Worm (Caenorhabditis elegans): ENCODE data around the gene mps-2.

The mps-2 gene

DNA sequence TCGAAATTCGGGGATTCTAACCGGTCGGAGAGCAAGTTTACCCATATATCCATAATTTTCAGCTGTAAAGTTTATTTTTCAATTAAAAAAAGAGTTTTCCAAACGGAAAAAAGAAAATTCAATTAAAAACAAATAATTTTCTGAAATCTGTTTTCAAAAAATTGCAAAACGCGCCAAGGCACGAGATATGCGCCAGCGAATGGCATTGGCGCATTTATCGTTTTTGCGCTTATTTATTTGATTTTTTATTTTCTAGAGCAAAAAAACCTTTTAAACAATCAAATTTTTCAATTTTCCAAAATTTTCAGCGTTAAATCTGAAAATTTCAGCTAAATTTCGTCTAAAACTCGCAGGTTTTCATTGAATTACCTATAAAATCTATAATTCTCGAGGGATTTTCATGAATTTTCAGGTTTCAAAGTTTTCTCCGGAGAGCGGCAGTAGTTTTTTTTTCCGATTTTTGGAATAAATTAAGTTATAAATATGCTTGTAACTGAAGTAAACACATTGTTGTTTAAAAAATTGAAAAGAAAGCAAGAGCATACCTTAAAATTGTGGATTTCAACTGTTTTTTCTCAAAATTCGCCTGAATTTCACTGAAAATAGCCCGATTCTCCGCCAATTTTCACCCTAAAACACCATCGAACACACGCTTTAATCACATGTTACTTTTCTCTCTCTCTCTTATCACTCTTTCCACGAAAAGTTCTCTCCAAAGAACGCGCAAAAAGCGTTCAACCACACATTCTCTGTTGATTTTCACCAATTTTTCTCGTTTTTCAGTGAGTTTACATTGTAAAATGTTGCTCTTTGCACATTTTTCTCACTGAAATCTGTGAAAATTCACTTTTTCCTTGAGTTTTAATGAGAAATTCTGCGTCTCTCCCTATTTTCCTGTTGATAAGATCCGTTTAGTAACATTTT, 26.1 kb downstream of the mps-2 start, which contains the start of gene B0432.10:
Gene B0432.10, minus strand, starts transcription at position 649 of the 924 bp plus-strand sequence.
- TF ChIP-seq dve-1 (tag; optimal IDR thresholded peaks at IDR 0.05), result peak; percentile 18
- no peak for TF ChIP-seq sox-4 (tag; optimal IDR thresholded peaks at IDR 0.05)
- TF ChIP-seq unc-42 (tag; optimal IDR thresholded peaks at IDR 0.05), result peak; percentile 45
- TF ChIP-seq ceh-18 (tag; optimal IDR thresholded peaks at IDR 0.05), result peak; percentile 19
- TF ChIP-seq nfya-1 (tag; optimal IDR thresholded peaks at IDR 0.05), result peak; percentile 69
- no peak for TF ChIP-seq rnt-1 (tag; optimal IDR thresholded peaks at IDR 0.05)
- peak; percentile 4 for TF ChIP-seq unc-55 (GFP tag; optimal IDR thresholded peaks at IDR 0.05)

DNA sequence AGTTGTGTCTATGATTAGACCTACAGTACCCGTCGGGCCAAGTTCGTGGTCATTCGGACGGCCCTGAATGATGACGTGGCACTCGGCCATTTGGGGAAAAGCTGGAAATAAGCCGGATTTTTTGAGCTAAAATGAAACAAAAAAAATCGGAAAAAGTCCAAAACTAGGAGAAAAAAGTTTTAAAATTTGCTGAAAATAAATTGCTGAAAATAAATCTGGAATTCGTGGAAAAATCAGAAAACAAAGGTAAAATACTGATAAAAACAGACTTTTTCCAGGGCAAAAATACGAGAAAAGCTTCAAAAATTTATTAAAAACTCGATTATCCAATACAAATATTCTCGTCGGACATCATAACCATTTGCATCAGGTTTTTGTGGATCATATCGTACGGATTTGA, 28.4 kb downstream of the mps-2 start, which contains the start of gene B0432.9:
Gene B0432.9, minus strand, starts transcription at position 101 of the 400 bp plus-strand sequence.
- no peak for TF ChIP-seq pat-9 (tag; optimal IDR thresholded peaks at IDR 0.05)
- TF ChIP-seq pha-2 (tag; optimal IDR thresholded peaks at IDR 0.05), result no peak
- no peak for TF ChIP-seq hlh-13 (GFP tag; optimal IDR thresholded peaks at IDR 0.05)
- no peak for TF ChIP-seq gmeb-2 (tag; optimal IDR thresholded peaks at IDR 0.05)
- no peak for TF ChIP-seq ceh-19 (GFP tag; optimal IDR thresholded peaks at IDR 0.05)
- no peak for TF ChIP-seq dve-1 (tag; optimal IDR thresholded peaks at IDR 0.05)
- TF ChIP-seq dmd-4 (tag; optimal IDR thresholded peaks at IDR 0.05; ENCODE audit: borderline replicate concordance), result no peak
- no peak for TF ChIP-seq tbx-2 (tag; optimal IDR thresholded peaks at IDR 0.05)
- TF ChIP-seq nfya-1 (tag; optimal IDR thresholded peaks at IDR 0.05), result no peak
- TF ChIP-seq fkh-10 (GFP tag; optimal IDR thresholded peaks at IDR 0.05), result no peak

DNA sequence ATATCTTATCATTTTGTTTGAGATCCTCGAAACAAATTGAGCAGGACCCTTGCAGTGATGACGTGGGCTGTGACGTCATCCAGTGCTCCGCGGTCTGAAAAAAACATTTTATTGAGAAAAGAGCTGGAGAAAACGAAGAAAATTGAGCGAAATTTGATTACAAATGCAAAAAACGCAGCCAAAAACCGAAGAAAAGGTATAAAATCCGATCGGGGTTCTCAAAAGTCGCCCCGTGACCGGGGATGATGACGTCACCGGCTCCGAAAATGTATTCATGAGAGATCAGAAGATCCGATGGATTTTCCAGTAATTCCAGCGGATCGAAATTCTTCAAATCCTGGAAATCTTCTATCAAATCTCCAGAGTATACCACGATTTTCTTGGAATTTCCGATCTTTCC, 29.5 kb downstream of the mps-2 start, which contains the start of gene trul-1:
Gene trul-1, minus strand, starts transcription at position 101 of the 400 bp plus-strand sequence.
- TF ChIP-seq hlh-13 (GFP tag; optimal IDR thresholded peaks at IDR 0.05) (no peak), C08G9.2 (tag; optimal IDR thresholded peaks at IDR 0.05) (no peak), pqm-1 (tag; optimal IDR thresholded peaks at IDR 0.05) (no peak), ahr-1 (tag; optimal IDR thresholded peaks at IDR 0.05) (no peak), npax-4 (tag; optimal IDR thresholded peaks at IDR 0.05) (no peak), pag-3 (tag; optimal IDR thresholded peaks at IDR 0.05; ENCODE audit: borderline replicate concordance) (no peak), nfya-1 (tag; optimal IDR thresholded peaks at IDR 0.05) (no peak), K02D7.2 (tag; optimal IDR thresholded peaks at IDR 0.05) (no peak), sox-2 (GFP tag; IDR thresholded peaks at IDR 0.05) (no peak), nhr-11 (tag; optimal IDR thresholded peaks at IDR 0.05) (no peak), ceh-19 (GFP tag; optimal IDR thresholded peaks at IDR 0.05) (no peak), lin-11 (tag; optimal IDR thresholded peaks at IDR 0.05) (no peak)

DNA sequence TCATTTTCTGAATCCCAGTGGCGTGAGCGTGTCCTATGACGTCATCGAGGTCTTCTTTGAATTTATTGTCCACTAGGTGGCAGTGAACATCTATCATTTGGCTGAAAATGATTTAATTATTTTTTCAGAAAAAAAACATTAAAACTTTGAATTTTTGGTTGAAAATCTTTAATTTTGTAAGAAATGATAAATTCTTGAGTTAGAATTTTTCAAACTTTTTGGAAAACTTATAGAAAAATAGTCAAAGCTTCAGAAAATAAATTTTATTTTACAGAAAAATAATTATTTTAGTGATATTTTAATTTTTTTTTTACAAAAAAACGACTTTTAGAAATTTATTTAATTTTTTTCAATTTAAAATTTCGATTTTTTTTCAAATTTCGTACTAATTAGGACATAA, 33.4 kb downstream of the mps-2 start, which contains the start of gene B0432.8:
Gene B0432.8, minus strand, starts transcription at position 101 of the 400 bp plus-strand sequence.
- TF ChIP-seq ceh-31 (tag; optimal IDR thresholded peaks at IDR 0.05) (no peak), lim-6 (tag; optimal IDR thresholded peaks at IDR 0.05) (no peak), ceh-14 (tag; optimal IDR thresholded peaks at IDR 0.05) (no peak), hlh-30 (tag; optimal IDR thresholded peaks at IDR 0.05; ENCODE audit: insufficient read depth) (no peak), pqm-1 (tag; optimal IDR thresholded peaks at IDR 0.05) (no peak), hlh-6 (tag; optimal IDR thresholded peaks at IDR 0.05) (no peak), T23F11.4 (GFP tag; optimal IDR thresholded peaks at IDR 0.05) (no peak), sox-2 (GFP tag; IDR thresholded peaks at IDR 0.05) (no peak), elt-2 (tag; optimal IDR thresholded peaks at IDR 0.05) (no peak), nhr-232 (tag; optimal IDR thresholded peaks at IDR 0.05) (no peak), hlh-13 (GFP tag; optimal IDR thresholded peaks at IDR 0.05) (no peak), ceh-19 (GFP tag; optimal IDR thresholded peaks at IDR 0.05) (no peak), C08G9.2 (tag; optimal IDR thresholded peaks at IDR 0.05) (no peak), Y22D7AL.16 (tag; optimal IDR thresholded peaks at IDR 0.05) (no peak), ceh-9 (tag; optimal IDR thresholded peaks at IDR 0.05) (no peak), fkh-10 (GFP tag; optimal IDR thresholded peaks at IDR 0.05) (no peak), ceh-18 (tag; optimal IDR thresholded peaks at IDR 0.05) (no peak), hlh-8 (tag; optimal IDR thresholded peaks at IDR 0.05) (no peak), syd-9 (tag; optimal IDR thresholded peaks at IDR 0.05) (no peak), ceh-6 (GFP tag; optimal IDR thresholded peaks at IDR 0.05) (no peak)
